Fruit fly (Drosophila melanogaster): Measurements from ENCODE around the gene elm.

The elm gene

dm6 chr3R:5606477-5606876 is 48.2 kb downstream of the elm start, which contains the start of gene asl (continued):
- TF ChIP-seq vri (GFP tag; optimal IDR thresholded peaks at IDR 0.05) (peak; percentile 41), Eip78C (GFP tag) (peak; percentile 90), CG6808 (GFP tag; optimal IDR thresholded peaks at IDR 0.05) (peak; percentile 11)
